Worm (Caenorhabditis elegans) whole organism, L4 larva: ENCODE results near the gene dmd-3.

Source experiments
- F37D6.2 ChIP-seq: sonication (generic microtip); optimal IDR thresholded peaks from 2 replicates; lab custom pipeline; 2016; ENCODE audit warnings: mild to moderate bottlenecking, missing genetic modification characterization, missing compliant biosample characterization
- F44E2.7 ChIP-seq: fragments of 200-800 bp; sonication (Bioruptor generic); IDR thresholded peaks from 2 replicates; pipeline ENCODE4 v2.1.2; 2022; ENCODE audit warnings: missing genetic modification characterization, missing compliant biosample characterization
- T20F7.1 ChIP-seq: fragments of 200-800 bp; sonication (Bioruptor generic); optimal IDR thresholded peaks from 2 replicates; lab custom pipeline; 2018; ENCODE audit warnings: mild to moderate bottlenecking, missing genetic modification characterization, missing compliant biosample characterization
- T26A8.4 ChIP-seq: fragments of 200-800 bp; sonication (Bioruptor generic); IDR thresholded peaks from 2 replicates; pipeline ENCODE4 v1.3.6; 2022; ENCODE audit warnings: missing genetic modification characterization, missing compliant biosample characterization
- Y48G9A.11 ChIP-seq: fragments of 200-800 bp; sonication (Bioruptor generic); IDR thresholded peaks from 2 replicates; pipeline ENCODE4 v1.3.6; 2022; ENCODE audit warnings: missing genetic modification reagents, missing genetic modification characterization, missing compliant biosample characterization
- Y5F2A.4 ChIP-seq: fragments of 200-800 bp; sonication (Bioruptor generic); optimal IDR thresholded peaks from 2 replicates; lab custom pipeline; 2018; ENCODE audit warnings: mild to moderate bottlenecking, missing genetic modification characterization, missing compliant biosample characterization
- aly-2 ChIP-seq: sonication (generic microtip); optimal IDR thresholded peaks from 2 replicates; lab custom pipeline; 2018; ENCODE audit warnings: missing biosample characterization, missing genetic modification characterization
- arid-1 ChIP-seq: fragments of 200-800 bp; sonication (Bioruptor generic); conservative IDR thresholded peaks from 2 replicates; pipeline ENCODE4 v1.3.6; 2022; ENCODE audit warnings: missing genetic modification reagents, missing genetic modification characterization, missing compliant biosample characterization
- attf-4 ChIP-seq: sonication (generic microtip); optimal IDR thresholded peaks from 3 replicates; lab custom pipeline; 2017; ENCODE audit warnings: missing biosample characterization, missing genetic modification characterization
- ceh-28 ChIP-seq: fragments of 150-350 bp; optimal IDR thresholded peaks from 2 replicates; lab custom pipeline; 2014; ENCODE audit warnings: missing biosample characterization, missing genetic modification reagents, missing genetic modification characterization
- ceh-82 ChIP-seq: sonication (generic microtip); optimal IDR thresholded peaks from 2 replicates; lab custom pipeline; 2017; ENCODE audit warnings: missing biosample characterization, missing genetic modification characterization
- daf-16 ChIP-seq, 3 experiments: sonication (generic microtip); optimal IDR thresholded peaks; 2 replicates each; lab custom pipeline; 2016 to 2017; ENCODE audit warnings: missing genetic modification characterization in 3 of 3, missing genetic modification reagents in 3 of 3, mild to moderate bottlenecking in 2 of 3, missing compliant biosample characterization in 2 of 3, missing biosample characterization in 1 of 3, moderate library complexity in 1 of 3
- daf-19 ChIP-seq: fragments of 200-800 bp; sonication (Bioruptor generic); conservative IDR thresholded peaks from 2 replicates; pipeline ENCODE4 v1.3.6; 2022; ENCODE audit warnings: missing genetic modification characterization, missing compliant biosample characterization
- dmd-6 ChIP-seq: fragments of 200-800 bp; sonication (Bioruptor generic); IDR thresholded peaks from 2 replicates; pipeline ENCODE4 v1.3.6; 2022; ENCODE audit warnings: missing genetic modification reagents, missing genetic modification characterization, missing compliant biosample characterization
- dmd-8 ChIP-seq: fragments of 200-800 bp; sonication (Bioruptor generic); IDR thresholded peaks from 2 replicates; pipeline ENCODE4 v1.3.6; 2022; ENCODE audit warnings: missing genetic modification characterization, missing compliant biosample characterization
- dmd-9 ChIP-seq: fragments of 200-800 bp; sonication (Bioruptor generic); IDR thresholded peaks from 2 replicates; pipeline ENCODE4 v1.3.6; 2022; ENCODE audit warnings: missing genetic modification reagents, missing genetic modification characterization, missing compliant biosample characterization
- dpl-1 ChIP-seq: fragments of 150-350 bp; optimal IDR thresholded peaks from 2 replicates; lab custom pipeline; 2014; ENCODE audit warnings: missing biosample characterization, missing genetic modification reagents, missing genetic modification characterization
- duxl-1 ChIP-seq: sonication (generic microtip); optimal IDR thresholded peaks from 2 replicates; lab custom pipeline; 2016; ENCODE audit warnings: mild to moderate bottlenecking, missing genetic modification characterization, moderate library complexity, missing compliant biosample characterization; ENCODE audit not compliant: poor library complexity
- fkh-10 ChIP-seq: fragments of 150-350 bp; optimal IDR thresholded peaks from 2 replicates; lab custom pipeline; 2014; ENCODE audit warnings: missing biosample characterization, missing genetic modification reagents, missing genetic modification characterization
- gei-8 ChIP-seq: fragments of 200-800 bp; sonication (Bioruptor generic); optimal IDR thresholded peaks from 2 replicates; lab custom pipeline; 2018; ENCODE audit warnings: mild to moderate bottlenecking, missing genetic modification characterization, missing compliant biosample characterization
- hlh-11 ChIP-seq: fragments of 200-800 bp; sonication (Bioruptor generic); optimal IDR thresholded peaks from 2 replicates; lab custom pipeline; 2018; ENCODE audit warnings: mild to moderate bottlenecking, missing genetic modification characterization, missing compliant biosample characterization
- hlh-30 ChIP-seq: sonication (generic microtip); optimal IDR thresholded peaks from 2 replicates; lab custom pipeline; 2017; ENCODE audit warnings: antibody characterized with exemption, mild to moderate bottlenecking, missing genetic modification characterization, missing compliant biosample characterization; ENCODE audit not compliant: insufficient read depth
- lin-13 ChIP-seq: fragments of 150-350 bp; optimal IDR thresholded peaks from 2 replicates; lab custom pipeline; 2014; ENCODE audit warnings: missing biosample characterization, missing genetic modification reagents, missing genetic modification characterization
- lin-15B ChIP-seq: fragments of 150-350 bp; sonication (generic microtip); optimal IDR thresholded peaks from 3 replicates; lab custom pipeline; 2014; ENCODE audit warnings: missing biosample characterization, missing genetic modification characterization
- lin-38 ChIP-seq: fragments of 200-800 bp; sonication (Bioruptor generic); IDR thresholded peaks from 2 replicates; pipeline ENCODE4 v1.3.6; 2022; ENCODE audit warnings: missing genetic modification reagents, missing genetic modification characterization, missing compliant biosample characterization
- lsy-2 ChIP-seq, 2 experiments: fragments of 150-350 bp in 1 of 2; sonication (generic microtip) in 1 of 2; optimal IDR thresholded peaks; 2 replicates each; lab custom pipeline; 2014 to 2017; ENCODE audit warnings: missing biosample characterization in 2 of 2, missing genetic modification characterization in 2 of 2
- mes-2 ChIP-seq: sonication (generic microtip); optimal IDR thresholded peaks from 2 replicates; lab custom pipeline; 2016; ENCODE audit warnings: missing genotype, mild to moderate bottlenecking, missing genetic modification characterization, missing compliant biosample characterization; ENCODE audit not compliant: poor library complexity, severe bottlenecking
- mxl-2 ChIP-seq: fragments of 200-800 bp; sonication (Bioruptor generic); conservative IDR thresholded peaks from 2 replicates; pipeline ENCODE4 v1.3.6; 2022; ENCODE audit warnings: missing genetic modification reagents, missing genetic modification characterization, missing compliant biosample characterization
- nhr-10 ChIP-seq: fragments of 150-350 bp; optimal IDR thresholded peaks from 2 replicates; lab custom pipeline; 2014; ENCODE audit warnings: missing biosample characterization, missing genetic modification characterization
- nhr-25 ChIP-seq: sonication (generic microtip); optimal IDR thresholded peaks from 2 replicates; lab custom pipeline; 2017; ENCODE audit warnings: missing genetic modification characterization, mild to moderate bottlenecking, missing compliant biosample characterization, antibody characterized with exemption, moderate library complexity, borderline replicate concordance; ENCODE audit not compliant: insufficient read depth
- nhr-28 ChIP-seq: fragments of 150-350 bp; optimal IDR thresholded peaks from 2 replicates; lab custom pipeline; 2014; ENCODE audit warnings: missing biosample characterization, missing genetic modification characterization
- nhr-41 ChIP-seq: fragments of 200-800 bp; sonication (Bioruptor generic); IDR thresholded peaks from 2 replicates; pipeline ENCODE4 v1.3.6; 2022; ENCODE audit warnings: missing genetic modification reagents, missing genetic modification characterization, missing compliant biosample characterization
- nhr-42 ChIP-seq: fragments of 200-800 bp; sonication (Bioruptor generic); IDR thresholded peaks from 2 replicates; pipeline ENCODE4 v1.3.6; 2022; ENCODE audit warnings: missing genetic modification characterization, missing compliant biosample characterization
- nhr-48 ChIP-seq: sonication (generic microtip); optimal IDR thresholded peaks from 2 replicates; lab custom pipeline; 2016; ENCODE audit warnings: mild to moderate bottlenecking, missing genetic modification characterization, missing compliant biosample characterization
- nhr-76 ChIP-seq: fragments of 150-350 bp; optimal IDR thresholded peaks from 2 replicates; lab custom pipeline; 2014; ENCODE audit warnings: missing biosample characterization, missing genetic modification characterization
- nhr-77 ChIP-seq: fragments of 150-350 bp; optimal IDR thresholded peaks from 2 replicates; lab custom pipeline; 2014; ENCODE audit warnings: missing biosample characterization, missing genetic modification characterization
- pha-4 ChIP-seq, 2 experiments: fragments of 150-350 bp in 1 of 2; fragments of 200-800 bp in 1 of 2; sonication (Bioruptor generic) in 1 of 2; IDR thresholded peaks in 1 of 2; optimal IDR thresholded peaks in 1 of 2; 2 replicates each; pipeline versions ENCODE4 v1.3.6 to Lab custom; 2014 to 2022; ENCODE audit warnings: missing genetic modification characterization in 2 of 2, missing genetic modification reagents in 2 of 2, missing biosample characterization in 1 of 2, missing compliant biosample characterization in 1 of 2
- php-3 ChIP-seq: fragments of 200-800 bp; sonication (Bioruptor generic); IDR thresholded peaks from 2 replicates; pipeline ENCODE4 v1.3.6; 2022; ENCODE audit warnings: missing genetic modification reagents, missing genetic modification characterization, missing compliant biosample characterization
- set-16 ChIP-seq: fragments of 200-800 bp; sonication (Bioruptor generic); IDR thresholded peaks from 2 replicates; pipeline ENCODE4 v1.3.6; 2022; ENCODE audit warnings: missing genetic modification reagents, missing genetic modification characterization, missing compliant biosample characterization
- skn-1 ChIP-seq: fragments of 150-350 bp; optimal IDR thresholded peaks from 2 replicates; lab custom pipeline; 2014; ENCODE audit warnings: missing biosample characterization, missing genetic modification characterization
- tra-1 ChIP-seq: fragments of 200-800 bp; sonication (Bioruptor generic); IDR thresholded peaks from 2 replicates; pipeline ENCODE4 v1.3.6; 2022; ENCODE audit warnings: missing genetic modification reagents, missing genetic modification characterization, missing compliant biosample characterization
- unc-62 ChIP-seq, 3 experiments: fragments of 150-350 bp in 1 of 3; sonication (generic microtip); optimal IDR thresholded peaks in 2 of 3; peaks in 1 of 3; 1 replicate in 1 of 3; 2 replicates in 2 of 3; lab custom pipeline; 2014 to 2017; ENCODE audit warnings: missing biosample characterization in 3 of 3, missing genetic modification characterization in 3 of 3, missing genetic modification reagents in 3 of 3, missing genotype in 1 of 3
- zip-2 ChIP-seq: fragments of 150-350 bp; optimal IDR thresholded peaks from 2 replicates; lab custom pipeline; 2014; ENCODE audit warnings: missing biosample characterization, missing genetic modification characterization

The dmd-3 gene

DNA sequence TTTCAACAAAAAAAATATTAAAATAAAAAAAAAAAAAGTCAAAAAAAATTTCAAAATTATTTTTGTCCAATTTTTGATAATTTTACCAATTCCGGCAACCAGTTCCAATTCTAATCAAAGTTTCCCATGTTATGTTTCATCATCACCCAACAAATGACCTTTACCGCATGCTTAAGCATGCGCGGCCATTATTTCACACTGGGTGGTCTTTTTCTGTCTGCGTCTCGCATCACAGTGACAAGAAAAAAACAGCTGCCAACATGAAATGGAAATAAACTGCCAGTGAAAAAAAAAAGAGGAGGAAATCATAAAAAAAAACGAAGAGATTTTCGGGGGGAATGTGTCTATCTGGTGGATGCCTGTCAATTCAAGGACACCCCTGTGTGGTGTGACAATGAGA is 11.3 kb upstream of the dmd-3 start (continued):
- no peak for TF ChIP-seq nhr-77 (tag; lab: Kevin White, UChicago)
- no peak for TF ChIP-seq nhr-76 (tag; lab: Kevin White, UChicago)
- TF ChIP-seq dmd-6 (GFP tag; lab: Robert Waterston, UW) = no peak
- TF ChIP-seq nhr-48 = no peak
- TF ChIP-seq nhr-10 = no peak
- TF ChIP-seq nhr-41 = no peak
- TF ChIP-seq fkh-10 (GFP tag; lab: Kevin White, UChicago) = no peak
- peak; percentile 49 for TF ChIP-seq nhr-28 (tag; lab: Kevin White, UChicago)
- no peak for TF ChIP-seq lin-15B (tag; lab: Kevin White, UChicago)
- TF ChIP-seq hlh-11 (tag; lab: Kevin White, UChicago) = peak; percentile 38
- no peak for TF ChIP-seq mxl-2 (GFP tag; lab: Robert Waterston, UW)
- TF ChIP-seq skn-1 = no peak
- no peak for TF ChIP-seq F44E2.7 (GFP tag; lab: Robert Waterston, UW)
- TF ChIP-seq attf-4 (tag; lab: Kevin White, UChicago) = no peak
- TF ChIP-seq ceh-82 (tag; lab: Kevin White, UChicago) = no peak
- no peak for TF ChIP-seq Y5F2A.4 (GFP tag; lab: Kevin White, UChicago)
- TF ChIP-seq pha-4 (GFP tag; IDR thresholded peaks at IDR 0.05; lab: Robert Waterston, UW) = no peak
- no peak for TF ChIP-seq pha-4 (tag; optimal IDR thresholded peaks at IDR 0.05; lab: Kevin White, UChicago)
- TF ChIP-seq dmd-9 = no peak
- TF ChIP-seq php-3 (GFP tag; lab: Robert Waterston, UW) = no peak

DNA sequence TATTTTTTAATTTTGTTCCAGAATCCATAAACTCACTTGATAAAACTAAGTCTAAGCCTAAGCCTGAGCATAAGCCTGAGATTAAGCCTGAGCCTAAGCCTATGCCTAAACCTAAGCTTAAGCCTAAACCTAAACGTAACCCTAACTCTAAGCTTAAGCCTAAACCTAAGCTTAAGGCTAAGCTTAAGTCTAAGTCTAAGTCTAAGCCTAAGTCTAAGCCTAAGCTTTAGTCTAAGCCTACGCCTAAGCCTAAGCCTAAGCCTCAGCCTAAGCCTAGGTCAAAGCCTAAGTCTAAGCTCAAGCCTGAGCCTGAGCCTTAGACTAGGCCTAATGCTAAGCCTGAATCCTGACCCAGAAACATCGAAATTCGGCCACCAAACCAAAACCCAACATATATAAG is 9.5 kb upstream of the dmd-3 start:
- TF ChIP-seq dmd-8 (GFP tag; lab: Robert Waterston, UW) = no peak
- TF ChIP-seq attf-4 (tag; lab: Kevin White, UChicago) = no peak
- TF ChIP-seq hlh-30 (tag; lab: Kevin White, UChicago) = no peak
- TF ChIP-seq T20F7.1 (GFP tag; lab: Kevin White, UChicago) = no peak
- no peak for TF ChIP-seq lin-13
- no peak for TF ChIP-seq lin-15B (tag; lab: Kevin White, UChicago)
- TF ChIP-seq duxl-1 = no peak
- no peak for TF ChIP-seq set-16 (GFP tag; lab: Robert Waterston, UW)
- TF ChIP-seq unc-62 (GFP tag; optimal IDR thresholded peaks at IDR 0.05 in 1 of 2; lab: Kevin White, UChicago) = no peak
- TF ChIP-seq unc-62 (tag; optimal IDR thresholded peaks at IDR 0.05; lab: Kevin White, UChicago) = no peak
- no peak for TF ChIP-seq lsy-2 (tag; optimal IDR thresholded peaks at IDR 0.05; lab: Kevin White, UChicago)
- TF ChIP-seq nhr-76 (tag; lab: Kevin White, UChicago) = no peak
- no peak for TF ChIP-seq F37D6.2 (tag; lab: Kevin White, UChicago)
- no peak for TF ChIP-seq nhr-28 (tag; lab: Kevin White, UChicago)
- TF ChIP-seq ceh-28 = no peak
- TF ChIP-seq Y48G9A.11 = no peak
- TF ChIP-seq dmd-6 (GFP tag; lab: Robert Waterston, UW) = no peak
- no peak for TF ChIP-seq daf-19 (GFP tag; lab: Robert Waterston, UW)

DNA sequence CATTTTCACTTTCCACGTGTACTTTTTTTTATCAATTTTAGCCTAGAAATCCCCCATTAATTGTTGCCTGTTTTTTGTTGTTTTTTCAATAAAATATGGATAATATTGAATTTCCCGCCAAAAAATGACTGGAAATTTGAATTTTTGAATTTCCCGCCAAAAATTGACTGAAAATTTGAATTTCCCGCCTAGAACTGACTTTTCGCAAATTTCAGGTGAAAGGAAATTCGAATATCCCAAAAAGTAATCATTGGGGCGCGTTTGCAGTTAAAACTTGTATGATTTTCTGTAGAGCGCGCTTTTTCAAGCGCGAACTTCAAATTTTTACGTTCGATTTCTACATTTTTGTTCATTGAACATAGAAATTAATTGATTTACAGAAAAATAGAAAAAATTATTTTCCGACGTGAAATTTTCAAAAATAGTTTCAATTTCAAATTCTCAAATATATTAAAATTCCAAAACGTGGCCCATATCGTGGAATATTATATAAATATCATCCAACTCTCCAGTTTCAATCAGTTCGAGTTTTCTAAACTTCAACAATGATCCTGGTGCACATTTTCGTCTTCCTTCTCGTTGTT is 9.4 kb downstream of the dmd-3 start, which contains the start of gene Y43F8C.9:
Gene Y43F8C.9 (plus strand): TSS at position 534 of the 584 bp plus-strand sequence.
- TF ChIP-seq lin-38 (peak; percentile 45), ceh-28 (no peak)

DNA sequence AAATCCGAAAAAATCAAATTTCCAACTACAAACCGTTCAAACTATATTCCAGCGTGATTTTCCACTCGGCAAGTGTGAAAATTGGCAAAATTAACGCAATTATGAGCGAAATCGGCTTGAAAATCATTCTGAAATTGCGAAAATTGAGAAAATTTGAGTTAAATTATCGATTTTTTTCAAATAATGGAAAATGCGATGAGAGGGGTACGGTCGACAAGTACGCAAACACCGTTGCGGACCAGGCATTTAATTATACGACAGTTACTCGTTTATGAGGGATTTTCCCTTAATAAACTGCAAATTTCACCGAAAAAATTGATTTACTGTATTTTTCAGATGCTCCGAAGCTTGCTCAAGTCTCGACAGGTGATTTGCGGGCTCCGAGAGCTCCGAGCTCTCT is 11.1 kb downstream of the dmd-3 start, which contains the start of the genes Y43F8C.7 and mrps-28:
Gene Y43F8C.7 (minus strand): TSS at position 128 of the 400 bp plus-strand sequence.
Gene mrps-28 (plus strand): TSS at position 337 of the 400 bp plus-strand sequence.
- peak; percentile 55 for TF ChIP-seq dpl-1
- no peak for TF ChIP-seq tra-1 (GFP tag; lab: Robert Waterston, UW)
- TF ChIP-seq T26A8.4 (GFP tag; lab: Robert Waterston, UW) = no peak
- TF ChIP-seq lin-38 = no peak
- no peak for TF ChIP-seq daf-16 (GFP tag; optimal IDR thresholded peaks at IDR 0.05; lab: Kevin White, UChicago)
- peak; percentile 25 for TF ChIP-seq daf-16 (tag; optimal IDR thresholded peaks at IDR 0.05; lab: Kevin White, UChicago)
- no peak for TF ChIP-seq nhr-42 (GFP tag; lab: Robert Waterston, UW)
- peak; percentile 58 for TF ChIP-seq mes-2
- 0 out of 2 replicates have a peak, but pooled peaks have one; percentile 15 for TF ChIP-seq dmd-6 (GFP tag; lab: Robert Waterston, UW)
- TF ChIP-seq ceh-28 = peak; percentile 42
- no peak for TF ChIP-seq hlh-30 (tag; lab: Kevin White, UChicago)
- no peak for TF ChIP-seq dmd-8 (GFP tag; lab: Robert Waterston, UW)
- no peak for TF ChIP-seq nhr-25
- no peak for TF ChIP-seq aly-2 (tag; lab: Kevin White, UChicago)
- TF ChIP-seq gei-8 (GFP tag; lab: Kevin White, UChicago) = no peak
- no peak for TF ChIP-seq zip-2 (tag; lab: Kevin White, UChicago)
- no peak for TF ChIP-seq arid-1 (GFP tag; lab: Robert Waterston, UW)
